Fruit fly (Drosophila melanogaster) whole organism, embryonic: ENCODE results near the gene tho2.
A peak's percentile ranks its signal among the peaks of the same experiment; 100 is the strongest.

Experiments used
- BEAF-32 ChIP-seq: fragments of 200-800 bp; sonication (Bioruptor generic); optimal IDR thresholded peaks from 3 replicates; lab custom pipeline; 2017; ENCODE audit warnings: missing biosample characterization, missing genetic modification characterization, mild to moderate bottlenecking, moderate library complexity, missing genetic modification reagents
- CG10366 ChIP-seq: fragments of 200-800 bp; sonication (Bioruptor generic); IDR thresholded peaks from 2 replicates; pipeline ENCODE4 v1.3.6; 2022; ENCODE audit warnings: missing biosample characterization, missing genetic modification characterization
- CG11398 ChIP-seq: fragments of 200-800 bp; sonication (Bioruptor generic); optimal IDR thresholded peaks from 2 replicates; lab custom pipeline; 2016; ENCODE audit warnings: missing biosample characterization, missing genetic modification characterization
- CG14710 ChIP-seq: fragments of 200-800 bp; sonication (Bioruptor generic); optimal IDR thresholded peaks from 3 replicates; lab custom pipeline; 2019; ENCODE audit warnings: missing biosample characterization, mild to moderate bottlenecking, missing genetic modification characterization, moderate library complexity
- CG1529 ChIP-seq: fragments of 200-800 bp; sonication (Bioruptor generic); optimal IDR thresholded peaks from 3 replicates; lab custom pipeline; 2018; ENCODE audit warnings: missing biosample characterization, missing genetic modification characterization
- CG17568 ChIP-seq: fragments of 200-800 bp; sonication (Bioruptor generic); optimal IDR thresholded peaks from 2 replicates; lab custom pipeline; 2018; ENCODE audit warnings: missing biosample characterization, mild to moderate bottlenecking, missing genetic modification characterization, moderate library complexity
- CG17802 ChIP-seq: fragments of 200-800 bp; sonication (Bioruptor generic); optimal IDR thresholded peaks from 2 replicates; lab custom pipeline; 2018; ENCODE audit warnings: missing biosample characterization, mild to moderate bottlenecking, missing genetic modification characterization, moderate library complexity
- CG18262 ChIP-seq: fragments of 200-800 bp; optimal IDR thresholded peaks from 3 replicates; lab custom pipeline; 2019; ENCODE audit warnings: missing biosample characterization, mild to moderate bottlenecking, missing genetic modification characterization, moderate library complexity
- CG1832 ChIP-seq: fragments of 200-800 bp; sonication (Bioruptor generic); optimal IDR thresholded peaks from 2 replicates; lab custom pipeline; 2017; ENCODE audit warnings: missing biosample characterization, mild to moderate bottlenecking, missing genetic modification characterization, inconsistent platforms
- CG2129 ChIP-seq: fragments of 200-800 bp; sonication (Bioruptor generic); IDR thresholded peaks from 2 replicates; pipeline ENCODE4 v1.3.6; 2022; ENCODE audit warnings: missing biosample characterization, missing genetic modification characterization; ENCODE audit not compliant: partially characterized antibody
- CG33213 ChIP-seq: fragments of 200-800 bp; sonication (Bioruptor generic); optimal IDR thresholded peaks from 3 replicates; lab custom pipeline; 2016; ENCODE audit warnings: missing biosample characterization, missing genetic modification characterization
- CG34422 ChIP-seq: fragments of 200-800 bp; sonication (Bioruptor generic); IDR thresholded peaks from 3 replicates; pipeline ENCODE4 v1.3.6; 2022; ENCODE audit warnings: missing biosample characterization, missing genetic modification characterization
- CG3838 ChIP-seq: fragments of 200-800 bp; sonication (Bioruptor generic); optimal IDR thresholded peaks from 3 replicates; lab custom pipeline; 2016; ENCODE audit warnings: missing biosample characterization, missing genetic modification characterization
- CG4328 ChIP-seq: fragments of 200-800 bp; sonication (Bioruptor generic); optimal IDR thresholded peaks from 3 replicates; lab custom pipeline; 2017; ENCODE audit warnings: missing biosample characterization, missing genetic modification reagents, missing genetic modification characterization
- CG43689 ChIP-seq: fragments of 200-800 bp; sonication (Bioruptor generic); IDR thresholded peaks from 2 replicates; pipeline ENCODE4 v1.3.6; 2022; ENCODE audit warnings: missing biosample characterization, missing genetic modification characterization
- CG6272 ChIP-seq: fragments of 200-800 bp; sonication (Bioruptor generic); IDR thresholded peaks from 2 replicates; pipeline ENCODE4 v1.3.6; 2022; ENCODE audit warnings: missing biosample characterization, missing genetic modification characterization
- CG6813 ChIP-seq: fragments of 200-800 bp; sonication (Bioruptor generic); optimal IDR thresholded peaks from 2 replicates; lab custom pipeline; 2017; ENCODE audit warnings: missing biosample characterization, missing genetic modification characterization, mild to moderate bottlenecking, moderate library complexity, missing genetic modification reagents
- CG8765 ChIP-seq: fragments of 200-800 bp; sonication (Bioruptor generic); IDR thresholded peaks from 2 replicates; pipeline ENCODE4 v1.3.6; 2022; ENCODE audit warnings: missing biosample characterization, missing genetic modification characterization
- CG9437 ChIP-seq: fragments of 200-800 bp; sonication (Bioruptor generic); optimal IDR thresholded peaks from 2 replicates; lab custom pipeline; 2018; ENCODE audit warnings: missing biosample characterization, mild to moderate bottlenecking, missing genetic modification characterization
- CG9609 ChIP-seq: fragments of 200-800 bp; sonication (Bioruptor generic); optimal IDR thresholded peaks from 3 replicates; lab custom pipeline; 2016; ENCODE audit warnings: missing biosample characterization, missing genetic modification characterization
- CG9797 ChIP-seq: fragments of 200-800 bp; sonication (Bioruptor generic); optimal IDR thresholded peaks from 3 replicates; lab custom pipeline; 2018; ENCODE audit warnings: missing biosample characterization, mild to moderate bottlenecking, missing genetic modification characterization
- Dad ChIP-seq: fragments of 200-800 bp; sonication (Bioruptor generic); optimal IDR thresholded peaks from 3 replicates; lab custom pipeline; 2016; ENCODE audit warnings: missing biosample characterization, missing genetic modification characterization
- E2f2 ChIP-seq: fragments of 200-800 bp; sonication (Bioruptor generic); IDR thresholded peaks from 2 replicates; pipeline ENCODE4 v1.3.6; 2022; ENCODE audit warnings: missing biosample characterization, missing genetic modification characterization
- Elba2 ChIP-seq: fragments of 200-800 bp; sonication (Bioruptor generic); optimal IDR thresholded peaks from 3 replicates; lab custom pipeline; 2016; ENCODE audit warnings: missing biosample characterization, missing genetic modification characterization
- Gsc ChIP-seq: fragments of 200-800 bp; sonication (Bioruptor generic); IDR thresholded peaks from 2 replicates; pipeline ENCODE4 v1.3.6; 2022; ENCODE audit warnings: missing biosample characterization, missing genetic modification characterization
- HLH3B ChIP-seq: fragments of 200-800 bp; sonication (Bioruptor generic); IDR thresholded peaks from 2 replicates; pipeline ENCODE4 v1.3.6; 2022; ENCODE audit warnings: missing biosample characterization, missing genetic modification characterization
- Hr39 ChIP-seq: fragments of >200 bp; optimal IDR thresholded peaks from 2 replicates; lab custom pipeline; 2017
- Nf-YB ChIP-seq: fragments of 200-800 bp; sonication (Bioruptor generic); optimal IDR thresholded peaks from 3 replicates; lab custom pipeline; 2019; ENCODE audit warnings: missing biosample characterization, mild to moderate bottlenecking, missing genetic modification characterization, moderate library complexity
- NfI ChIP-seq: fragments of 200-800 bp; sonication (Bioruptor generic); optimal IDR thresholded peaks from 3 replicates; lab custom pipeline; 2018; ENCODE audit warnings: missing biosample characterization, mild to moderate bottlenecking, missing genetic modification characterization, moderate library complexity
- PHDP ChIP-seq: fragments of 200-800 bp; sonication (Bioruptor generic); optimal IDR thresholded peaks from 3 replicates; lab custom pipeline; 2018; ENCODE audit warnings: missing biosample characterization, mild to moderate bottlenecking, missing genetic modification characterization, moderate library complexity
- Six4 ChIP-seq: fragments of 200-800 bp; sonication (Bioruptor generic); optimal IDR thresholded peaks from 2 replicates; lab custom pipeline; 2016; ENCODE audit warnings: missing biosample characterization, missing genetic modification characterization
- Sry-β ChIP-seq: fragments of 200-800 bp; sonication (Bioruptor generic); optimal IDR thresholded peaks from 2 replicates; lab custom pipeline; 2018; ENCODE audit warnings: missing biosample characterization, mild to moderate bottlenecking, missing genetic modification characterization, moderate library complexity
- Tbp ChIP-seq: fragments of >200 bp; optimal IDR thresholded peaks from 2 replicates; lab custom pipeline; 2018; ENCODE audit warnings: missing biosample characterization, missing genetic modification characterization
- ab ChIP-seq: fragments of 200-800 bp; sonication (Bioruptor generic); optimal IDR thresholded peaks from 2 replicates; lab custom pipeline; 2016; ENCODE audit warnings: missing biosample characterization, missing genetic modification characterization
- al ChIP-seq: fragments of 200-800 bp; sonication (Bioruptor generic); IDR thresholded peaks from 2 replicates; pipeline ENCODE4 v1.3.6; 2022; ENCODE audit warnings: missing biosample characterization, missing genetic modification characterization
- ase ChIP-seq: fragments of 200-800 bp; sonication (Bioruptor generic); IDR thresholded peaks from 3 replicates; pipeline ENCODE4 v1.3.6; 2022; ENCODE audit warnings: missing biosample characterization, missing genetic modification characterization
- az2 ChIP-seq: fragments of 200-800 bp; sonication (Bioruptor generic); optimal IDR thresholded peaks from 3 replicates; lab custom pipeline; 2016; ENCODE audit warnings: missing biosample characterization, missing genetic modification characterization
- bowl ChIP-seq: fragments of 200-800 bp; sonication (Bioruptor generic); IDR thresholded peaks from 2 replicates; pipeline ENCODE4 v1.3.6; 2022; ENCODE audit warnings: missing biosample characterization, missing genetic modification characterization
- btn ChIP-seq: fragments of 200-800 bp; sonication (Bioruptor generic); optimal IDR thresholded peaks from 2 replicates; lab custom pipeline; 2016; ENCODE audit warnings: missing biosample characterization, missing genetic modification characterization
- chif ChIP-seq, 2 experiments: fragments of 200-800 bp; sonication (Bioruptor generic); optimal IDR thresholded peaks; 3 replicates each; lab custom pipeline; 2016; ENCODE audit warnings: missing biosample characterization in 2 of 2, missing genetic modification characterization in 2 of 2
- dmrt99B ChIP-seq: fragments of 200-800 bp; sonication (Bioruptor generic); optimal IDR thresholded peaks from 2 replicates; lab custom pipeline; 2018; ENCODE audit warnings: missing biosample characterization, mild to moderate bottlenecking, missing genetic modification characterization, moderate library complexity
- gem ChIP-seq: fragments of 200-800 bp; sonication (Bioruptor generic); optimal IDR thresholded peaks from 2 replicates; lab custom pipeline; 2019; ENCODE audit warnings: missing biosample characterization, mild to moderate bottlenecking, missing genetic modification characterization, moderate library complexity
- gfzf ChIP-seq: fragments of 200-800 bp; sonication (Bioruptor generic); optimal IDR thresholded peaks from 2 replicates; lab custom pipeline; 2016; ENCODE audit warnings: missing biosample characterization, mild to moderate bottlenecking, missing genetic modification characterization, moderate library complexity
- gsb ChIP-seq: fragments of 200-800 bp; sonication (Bioruptor generic); IDR thresholded peaks from 2 replicates; pipeline ENCODE4 v1.3.6; 2022; ENCODE audit warnings: missing biosample characterization, missing genetic modification characterization
- kah ChIP-seq: fragments of 200-800 bp; sonication (Bioruptor generic); optimal IDR thresholded peaks from 2 replicates; lab custom pipeline; 2018; ENCODE audit warnings: missing biosample characterization, mild to moderate bottlenecking, missing genetic modification characterization
- oc ChIP-seq: fragments of 200-800 bp; sonication (Bioruptor generic); optimal IDR thresholded peaks from 2 replicates; lab custom pipeline; 2018; ENCODE audit warnings: missing biosample characterization, mild to moderate bottlenecking, missing genetic modification characterization, moderate library complexity
- pan ChIP-seq, 4 experiments: fragments of >200 bp in 3 of 4; fragments of 200-800 bp in 1 of 4; sonication (Bioruptor generic) in 1 of 4; optimal IDR thresholded peaks in 3 of 4; IDR thresholded peaks in 1 of 4; 2 replicates each; pipeline versions ENCODE4 v1.3.6 to Lab custom; 2017 to 2022; ENCODE audit warnings: missing biosample characterization in 2 of 4, missing genetic modification characterization in 2 of 4, mixed read lengths in 1 of 4
- pnt ChIP-seq: fragments of 200-800 bp; sonication (Bioruptor generic); optimal IDR thresholded peaks from 3 replicates; lab custom pipeline; 2016; ENCODE audit warnings: missing biosample characterization, missing genetic modification characterization
- pros ChIP-seq: fragments of 200-800 bp; sonication (Bioruptor generic); optimal IDR thresholded peaks from 3 replicates; lab custom pipeline; 2019; ENCODE audit warnings: missing biosample characterization, mild to moderate bottlenecking, missing genetic modification characterization, moderate library complexity
- psq ChIP-seq: fragments of 200-800 bp; sonication (Bioruptor generic); optimal IDR thresholded peaks from 2 replicates; lab custom pipeline; 2017; ENCODE audit warnings: missing biosample characterization, missing genetic modification characterization
- salm ChIP-seq: fragments of 200-800 bp; sonication (Bioruptor generic); optimal IDR thresholded peaks from 2 replicates; lab custom pipeline; 2018; ENCODE audit warnings: missing biosample characterization, mild to moderate bottlenecking, missing genetic modification characterization

The tho2 gene

DNA sequence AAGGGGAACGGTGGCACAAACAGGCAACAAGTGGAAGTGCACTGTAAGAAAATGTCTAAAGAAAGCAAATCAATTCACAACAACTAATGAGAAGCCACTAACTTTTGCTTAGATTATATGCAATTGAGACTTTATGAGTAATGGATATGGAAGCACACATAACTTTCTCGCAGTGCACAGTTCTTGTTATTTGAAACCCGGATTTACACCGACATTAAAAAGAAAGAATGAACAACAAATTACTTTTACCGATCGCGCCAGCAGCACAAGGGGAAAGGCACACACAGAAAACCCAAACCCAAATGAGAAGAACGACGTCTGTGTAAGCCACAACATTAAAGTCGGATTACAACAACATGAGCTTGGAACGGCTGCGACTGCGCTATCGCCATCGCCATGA is 44.1 kb upstream of the tho2 start (continued):
- TF ChIP-seq oc (peak; percentile 59), CG10366 (GFP tag; lab: Robert Waterston, UW) (peak; percentile 37; the same call in 1 of the 2 replicates), CG17568 (GFP tag; lab: Kevin White, UChicago) (peak; percentile 14), CG9797 (GFP tag; lab: Kevin White, UChicago) (no peak), az2 (GFP tag; lab: Kevin White, UChicago) (peak; percentile 78), salm (no peak), gsb (GFP tag; lab: Robert Waterston, UW) (no peak), CG2129 (GFP tag; lab: Robert Waterston, UW) (no peak), Dad (peak; percentile 39), pros (GFP tag; lab: Kevin White, UChicago) (no peak), Tbp (GFP tag; lab: Kevin White, UChicago) (no peak), psq (GFP tag; lab: Kevin White, UChicago) (no peak), btn (GFP tag; lab: Kevin White, UChicago) (peak; percentile 67), CG11398 (peak; percentile 47), CG14710 (tag; lab: Kevin White, UChicago) (peak; percentile 85), CG18262 (tag; lab: Kevin White, UChicago) (peak; percentile 90), CG33213 (peak; percentile 66), bowl (GFP tag; lab: Robert Waterston, UW) (no peak), Six4 (GFP tag; lab: Kevin White, UChicago) (peak; percentile 79), Elba2 (GFP tag; lab: Kevin White, UChicago) (no peak), gfzf (GFP tag; lab: Kevin White, UChicago) (no peak), CG8765 (GFP tag; lab: Robert Waterston, UW) (peak; percentile 47; the same call in 1 of the 2 replicates), pnt (GFP tag; lab: Kevin White, UChicago) (peak; percentile 66), ab (peak; percentile 11), CG9609 (GFP tag; lab: Kevin White, UChicago) (peak; percentile 66), HLH3B (peak; percentile 51; the same call in 1 of the 2 replicates), Hr39 (no peak), CG1832 (no peak), ase (GFP tag; lab: Robert Waterston, UW) (0 out of 3 replicates have a peak, but pooled peaks have one; percentile 25), dmrt99B (peak; percentile 56), CG3838 (no peak), CG9437 (GFP tag; lab: Kevin White, UChicago) (no peak), CG6813 (GFP tag; lab: Kevin White, UChicago) (peak; percentile 35), CG43689 (no peak), Sry-β (GFP tag; lab: Kevin White, UChicago) (peak; percentile 39), CG1529 (peak; percentile 66), al (no peak), PHDP (tag; lab: Kevin White, UChicago) (peak; percentile 36), pan (optimal IDR thresholded peaks at IDR 0.05; lab: Kevin White, UChicago) (no peak), pan (GFP tag; optimal IDR thresholded peaks at IDR 0.05 in 1 of 2, IDR thresholded peaks at IDR 0.05 in 1 of 2) (peak in 1 of 2 experiments; percentile 62), CG4328 (GFP tag; lab: Kevin White, UChicago) (no peak), CG34422 (GFP tag; lab: Robert Waterston, UW) (peak; percentile 69; the same call in 2 of the 3 replicates), NfI (peak; percentile 27), Nf-YB (GFP tag; lab: Kevin White, UChicago) (peak; percentile 36), E2f2 (0 out of 2 replicates have a peak, but pooled peaks have one; percentile 14), kah (GFP tag; lab: Kevin White, UChicago) (peak; percentile 32), CG6272 (GFP tag; lab: Robert Waterston, UW) (no peak), Gsc (GFP tag; lab: Robert Waterston, UW) (no peak), CG17802 (tag; lab: Kevin White, UChicago) (peak; percentile 58), BEAF-32 (GFP tag; lab: Kevin White, UChicago) (no peak), chif (GFP tag; optimal IDR thresholded peaks at IDR 0.05; lab: Kevin White, UChicago) (peak; percentile 50 to 89), gem (tag; lab: Kevin White, UChicago) (peak; percentile 84)
